Worm (Caenorhabditis elegans) whole organism, mixed stage, embryonic: ENCODE results near the gene bir-1.

Experiments
- M03D4.4 ChIP-seq: sonication (generic microtip); optimal IDR thresholded peaks from 2 replicates; lab custom pipeline; 2017; ENCODE audit warnings: mild to moderate bottlenecking, missing genetic modification characterization, missing compliant biosample characterization
- bed-3 ChIP-seq: fragments of 200-800 bp; sonication (Bioruptor generic); optimal IDR thresholded peaks from 3 replicates; lab custom pipeline; 2018; ENCODE audit warnings: mild to moderate bottlenecking, missing genetic modification characterization, moderate library complexity, missing compliant biosample characterization
- blmp-1 ChIP-seq: fragments of 150-350 bp; optimal IDR thresholded peaks from 2 replicates; lab custom pipeline; 2014; ENCODE audit warnings: missing biosample characterization, missing genetic modification characterization
- ceh-39 ChIP-seq: fragments of 150-350 bp; optimal IDR thresholded peaks from 2 replicates; lab custom pipeline; 2014; ENCODE audit warnings: missing biosample characterization, missing genetic modification characterization
- ceh-43 ChIP-seq: fragments of 200-800 bp; sonication (Bioruptor generic); optimal IDR thresholded peaks from 2 replicates; lab custom pipeline; 2018; ENCODE audit warnings: mild to moderate bottlenecking, missing genetic modification characterization, moderate library complexity, missing compliant biosample characterization
- ceh-83 ChIP-seq: fragments of 200-800 bp; sonication (Bioruptor generic); optimal IDR thresholded peaks from 2 replicates; lab custom pipeline; 2018; ENCODE audit warnings: mild to moderate bottlenecking, missing genetic modification characterization, missing compliant biosample characterization
- ces-1 ChIP-seq: fragments of 150-350 bp; optimal IDR thresholded peaks from 2 replicates; lab custom pipeline; 2014; ENCODE audit warnings: missing biosample characterization, missing genetic modification reagents, missing genetic modification characterization
- cnd-1 ChIP-seq: fragments of 200-800 bp; sonication (Bioruptor generic); optimal IDR thresholded peaks from 2 replicates; lab custom pipeline; 2018; ENCODE audit warnings: mild to moderate bottlenecking, missing genetic modification characterization, missing compliant biosample characterization
- drap-1 ChIP-seq: fragments of 200-800 bp; sonication (Bioruptor generic); optimal IDR thresholded peaks from 3 replicates; lab custom pipeline; 2018; ENCODE audit warnings: mild to moderate bottlenecking, missing genetic modification characterization, missing compliant biosample characterization
- elt-1 ChIP-seq: sonication (generic microtip); optimal IDR thresholded peaks from 2 replicates; lab custom pipeline; 2017; ENCODE audit warnings: missing genetic modification characterization, mild to moderate bottlenecking, missing compliant biosample characterization, antibody characterized with exemption, moderate library complexity, borderline replicate concordance; ENCODE audit not compliant: insufficient read depth
- elt-3 ChIP-seq: fragments of 150-350 bp; optimal IDR thresholded peaks from 2 replicates; lab custom pipeline; 2014; ENCODE audit warnings: missing biosample characterization, missing genetic modification characterization
- flh-1 ChIP-seq: fragments of 200-800 bp; sonication (Bioruptor generic); optimal IDR thresholded peaks from 2 replicates; lab custom pipeline; 2018; ENCODE audit warnings: mild to moderate bottlenecking, missing genetic modification characterization, moderate library complexity, missing compliant biosample characterization
- ham-2 ChIP-seq: fragments of 200-800 bp; sonication (Bioruptor generic); optimal IDR thresholded peaks from 2 replicates; lab custom pipeline; 2018; ENCODE audit warnings: mild to moderate bottlenecking, missing genetic modification characterization, missing compliant biosample characterization
- hlh-1 ChIP-seq: fragments of 150-350 bp; optimal IDR thresholded peaks from 2 replicates; lab custom pipeline; 2014; ENCODE audit warnings: missing biosample characterization, missing genetic modification reagents, missing genetic modification characterization
- lin-13 ChIP-seq: fragments of 150-350 bp; optimal IDR thresholded peaks from 2 replicates; lab custom pipeline; 2014; ENCODE audit warnings: missing biosample characterization, missing genetic modification characterization
- lin-32 ChIP-seq: fragments of 200-800 bp; sonication (Bioruptor generic); optimal IDR thresholded peaks from 2 replicates; lab custom pipeline; 2018; ENCODE audit warnings: mild to moderate bottlenecking, missing genetic modification characterization, missing compliant biosample characterization
- lsy-2 ChIP-seq: fragments of 150-350 bp; optimal IDR thresholded peaks from 2 replicates; lab custom pipeline; 2014; ENCODE audit warnings: missing biosample characterization, missing genetic modification characterization
- mab-5 ChIP-seq: fragments of 150-350 bp; optimal IDR thresholded peaks from 2 replicates; lab custom pipeline; 2014; ENCODE audit warnings: missing biosample characterization, missing genetic modification characterization
- mep-1 ChIP-seq: fragments of 150-350 bp; optimal IDR thresholded peaks from 2 replicates; lab custom pipeline; 2017; ENCODE audit warnings: missing biosample characterization, missing genetic modification reagents, missing genetic modification characterization, inconsistent platforms
- mls-2 ChIP-seq: sonication (generic microtip); optimal IDR thresholded peaks from 2 replicates; lab custom pipeline; 2016; ENCODE audit warnings: mild to moderate bottlenecking, missing genetic modification characterization, moderate library complexity, missing compliant biosample characterization
- nhr-12 ChIP-seq: fragments of 150-350 bp; optimal IDR thresholded peaks from 2 replicates; lab custom pipeline; 2014; ENCODE audit warnings: missing biosample characterization, missing genetic modification characterization
- nhr-2 ChIP-seq: fragments of 150-350 bp; optimal IDR thresholded peaks from 2 replicates; lab custom pipeline; 2014; ENCODE audit warnings: missing biosample characterization, missing genetic modification characterization
- nhr-237 ChIP-seq: fragments of 150-350 bp; optimal IDR thresholded peaks from 2 replicates; lab custom pipeline; 2014; ENCODE audit warnings: missing biosample characterization, missing genetic modification characterization
- nhr-28 ChIP-seq: fragments of 150-350 bp; optimal IDR thresholded peaks from 2 replicates; lab custom pipeline; 2014; ENCODE audit warnings: missing biosample characterization, missing genetic modification characterization
- nhr-76 ChIP-seq: sonication (generic microtip); optimal IDR thresholded peaks from 2 replicates; lab custom pipeline; 2017; ENCODE audit warnings: missing biosample characterization, missing genetic modification characterization
- pha-4 ChIP-seq: fragments of 150-350 bp; optimal IDR thresholded peaks from 2 replicates; lab custom pipeline; 2018; ENCODE audit warnings: missing biosample characterization, missing genetic modification reagents, missing genetic modification characterization
- sem-2 ChIP-seq: fragments of 200-800 bp; sonication (Bioruptor generic); optimal IDR thresholded peaks from 2 replicates; lab custom pipeline; 2018; ENCODE audit warnings: mild to moderate bottlenecking, missing genetic modification characterization, missing compliant biosample characterization
- snpc-4 ChIP-seq: fragments of 150-350 bp; optimal IDR thresholded peaks from 2 replicates; lab custom pipeline; 2014; ENCODE audit warnings: missing biosample characterization, missing genetic modification characterization
- sptf-1 ChIP-seq: sonication (generic microtip); optimal IDR thresholded peaks from 2 replicates; lab custom pipeline; 2017; ENCODE audit warnings: mild to moderate bottlenecking, missing genetic modification characterization, moderate library complexity, missing compliant biosample characterization
- tbx-8 ChIP-seq: fragments of 200-800 bp; sonication (Bioruptor generic); optimal IDR thresholded peaks from 2 replicates; lab custom pipeline; 2018; ENCODE audit warnings: mild to moderate bottlenecking, missing genetic modification characterization, moderate library complexity, missing compliant biosample characterization
- unc-120 ChIP-seq: sonication (generic microtip); optimal IDR thresholded peaks from 2 replicates; lab custom pipeline; 2017; ENCODE audit warnings: missing genetic modification characterization, missing compliant biosample characterization; ENCODE audit not compliant: poor library complexity, severe bottlenecking
- unc-39 ChIP-seq: fragments of 150-350 bp; optimal IDR thresholded peaks from 2 replicates; lab custom pipeline; 2014; ENCODE audit warnings: missing biosample characterization, missing genetic modification characterization
- unc-62 ChIP-seq: fragments of 150-350 bp; optimal IDR thresholded peaks from 2 replicates; lab custom pipeline; 2014; ENCODE audit warnings: missing biosample characterization, missing genetic modification reagents, missing genetic modification characterization
- zip-8 ChIP-seq: fragments of 150-350 bp; optimal IDR thresholded peaks from 2 replicates; lab custom pipeline; 2014; ENCODE audit warnings: missing biosample characterization, missing genetic modification characterization
- ztf-11 ChIP-seq: fragments of 150-350 bp; optimal IDR thresholded peaks from 2 replicates; lab custom pipeline; 2014; ENCODE audit warnings: missing biosample characterization, missing genetic modification characterization

Gene bir-1

ce11 chrV:11606424-11606823, 37.9 kb upstream of the bir-1 start, which contains the start of gene idpp-16:
Gene idpp-16, minus strand, starts transcription at chrV:11606524.
- TF ChIP-seq mls-2 (tag; lab: Kevin White, UChicago) (no peak), zip-8 (tag; lab: Kevin White, UChicago) (no peak), M03D4.4 (tag; lab: Kevin White, UChicago) (no peak), ceh-39 (tag; lab: Kevin White, UChicago) (no peak), tbx-8 (GFP tag; lab: Kevin White, UChicago) (no peak), lin-13 (tag; lab: Kevin White, UChicago) (no peak), nhr-237 (tag; lab: Kevin White, UChicago) (no peak), ham-2 (GFP tag; lab: Kevin White, UChicago) (no peak), pha-4 (no peak), mep-1 (no peak), unc-120 (tag; lab: Kevin White, UChicago) (no peak), ceh-43 (GFP tag; lab: Kevin White, UChicago) (no peak), blmp-1 (no peak), cnd-1 (no peak)

DNA sequence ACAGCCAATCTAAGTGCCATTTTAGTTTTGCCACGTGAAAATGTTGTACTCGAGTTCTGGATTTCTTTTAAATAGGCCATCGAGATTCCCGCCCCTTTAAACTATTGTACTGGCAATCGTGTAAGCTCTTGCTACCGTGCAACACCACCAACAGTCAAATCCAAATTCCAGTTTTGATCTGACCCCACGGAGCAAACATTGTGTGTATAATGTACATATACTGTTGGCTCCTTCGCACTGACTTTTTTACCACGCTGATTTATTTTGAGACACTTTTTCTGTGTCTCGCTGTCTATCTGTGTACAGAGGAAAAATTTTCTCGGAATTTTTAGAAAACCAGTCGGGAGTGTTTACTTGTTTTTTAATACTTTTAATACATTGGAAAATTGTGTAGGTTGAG, 34.2 kb upstream of the bir-1 start, which contains the start of gene piit-1:
Gene piit-1 (minus strand): TSS at position 101 of the 400 bp plus-strand sequence.
- TF ChIP-seq elt-3 (no peak), lsy-2 (tag; lab: Kevin White, UChicago) (no peak), mab-5 (tag; lab: Kevin White, UChicago) (no peak), M03D4.4 (tag; lab: Kevin White, UChicago) (no peak), ceh-83 (GFP tag; lab: Kevin White, UChicago) (no peak), tbx-8 (GFP tag; lab: Kevin White, UChicago) (no peak), ham-2 (GFP tag; lab: Kevin White, UChicago) (no peak), pha-4 (no peak), nhr-12 (tag; lab: Kevin White, UChicago) (no peak), ceh-39 (tag; lab: Kevin White, UChicago) (no peak), mls-2 (tag; lab: Kevin White, UChicago) (no peak), ceh-43 (GFP tag; lab: Kevin White, UChicago) (no peak), lin-13 (tag; lab: Kevin White, UChicago) (no peak), mep-1 (no peak), nhr-76 (tag; lab: Kevin White, UChicago) (no peak), sem-2 (GFP tag; lab: Kevin White, UChicago) (no peak), zip-8 (tag; lab: Kevin White, UChicago) (no peak), unc-39 (tag; lab: Kevin White, UChicago) (no peak), unc-62 (GFP tag; lab: Kevin White, UChicago) (no peak), snpc-4 (tag; lab: Kevin White, UChicago) (no peak)

ce11 chrV:11610481-11610880, 33.8 kb upstream of the bir-1 start, which contains the start of gene sas-5:
Gene sas-5, plus strand, starts transcription at chrV:11610737.
- peak; percentile 51 for TF ChIP-seq sem-2 (GFP tag; lab: Kevin White, UChicago)
- TF ChIP-seq ceh-83 (GFP tag; lab: Kevin White, UChicago) = peak; percentile 81
- TF ChIP-seq snpc-4 (tag; lab: Kevin White, UChicago) = no peak
- peak; percentile 18 for TF ChIP-seq mab-5 (tag; lab: Kevin White, UChicago)
- peak; percentile 83 for TF ChIP-seq hlh-1 (tag; lab: Kevin White, UChicago)
- TF ChIP-seq blmp-1 = peak; percentile 45
- peak; percentile 75 for TF ChIP-seq flh-1 (GFP tag; lab: Kevin White, UChicago)
- TF ChIP-seq ztf-11 (tag; lab: Kevin White, UChicago) = peak; percentile 77
- TF ChIP-seq ceh-43 (GFP tag; lab: Kevin White, UChicago) = no peak
- no peak for TF ChIP-seq zip-8 (tag; lab: Kevin White, UChicago)
- peak; percentile 73 for TF ChIP-seq lsy-2 (tag; lab: Kevin White, UChicago)
- TF ChIP-seq unc-39 (tag; lab: Kevin White, UChicago) = no peak
- TF ChIP-seq elt-3 = peak; percentile 12
- TF ChIP-seq sptf-1 = peak; percentile 94
- TF ChIP-seq lin-13 (tag; lab: Kevin White, UChicago) = peak; percentile 6
- TF ChIP-seq pha-4 = peak; percentile 37
- no peak for TF ChIP-seq nhr-2
- TF ChIP-seq nhr-28 = peak; percentile 5
- no peak for TF ChIP-seq unc-62 (GFP tag; lab: Kevin White, UChicago)
- TF ChIP-seq ceh-39 (tag; lab: Kevin White, UChicago) = no peak
- TF ChIP-seq drap-1 (GFP tag; lab: Kevin White, UChicago) = peak; percentile 88
- peak; percentile 5 for TF ChIP-seq elt-1 (tag; lab: Kevin White, UChicago)
- TF ChIP-seq M03D4.4 (tag; lab: Kevin White, UChicago) = peak; percentile 87
- TF ChIP-seq bed-3 = peak; percentile 62
- peak; percentile 70 for TF ChIP-seq mep-1
- peak; percentile 19 for TF ChIP-seq nhr-76 (tag; lab: Kevin White, UChicago)
- TF ChIP-seq ham-2 (GFP tag; lab: Kevin White, UChicago) = peak; percentile 55
- peak; percentile 89 for TF ChIP-seq mls-2 (tag; lab: Kevin White, UChicago)
- TF ChIP-seq cnd-1 = peak; percentile 73
- peak; percentile 37 for TF ChIP-seq nhr-12 (tag; lab: Kevin White, UChicago)
- TF ChIP-seq tbx-8 (GFP tag; lab: Kevin White, UChicago) = peak; percentile 80
- peak; percentile 92 for TF ChIP-seq unc-120 (tag; lab: Kevin White, UChicago)
- peak; percentile 55 for TF ChIP-seq ces-1
- peak; percentile 48 for TF ChIP-seq lin-32 (GFP tag; lab: Kevin White, UChicago)
- TF ChIP-seq nhr-237 (tag; lab: Kevin White, UChicago) = peak; percentile 53
- TF ChIP-seq, all 35 proteins: peak for 28
